Worm (Caenorhabditis elegans) whole organism, L1 larva: ENCODE measurements around the gene lipl-2.
A peak's percentile ranks its signal among the peaks of the same experiment; 100 is the strongest.

Experiments
- C04F5.9 ChIP-seq: sonication (generic microtip); optimal IDR thresholded peaks from 2 replicates; lab custom pipeline; 2016; ENCODE audit warnings: missing genetic modification characterization, missing compliant biosample characterization
- C34B4.2 ChIP-seq: sonication (generic microtip); optimal IDR thresholded peaks from 2 replicates; lab custom pipeline; 2017; ENCODE audit warnings: mild to moderate bottlenecking, missing genetic modification characterization, missing compliant biosample characterization
- aha-1 ChIP-seq: fragments of 150-350 bp; optimal IDR thresholded peaks from 2 replicates; lab custom pipeline; 2014; ENCODE audit warnings: missing biosample characterization, missing genetic modification characterization
- alr-1 ChIP-seq: fragments of 200-800 bp; sonication (Bioruptor generic); optimal IDR thresholded peaks from 2 replicates; lab custom pipeline; 2018; ENCODE audit warnings: borderline replicate concordance, mild to moderate bottlenecking, missing genetic modification characterization, missing compliant biosample characterization
- ceh-63 ChIP-seq: fragments of 200-800 bp; sonication (Bioruptor generic); optimal IDR thresholded peaks from 2 replicates; lab custom pipeline; 2018; ENCODE audit warnings: mild to moderate bottlenecking, missing genetic modification characterization, missing compliant biosample characterization
- ceh-82 ChIP-seq, 3 experiments: fragments of 150-350 bp in 1 of 3; sonication (generic microtip) in 2 of 3; optimal IDR thresholded peaks; 2 replicates each; lab custom pipeline; 2014 to 2017; ENCODE audit warnings: missing biosample characterization in 3 of 3, missing genetic modification characterization in 3 of 3
- dsc-1 ChIP-seq: sonication (generic microtip); optimal IDR thresholded peaks from 2 replicates; lab custom pipeline; 2016; ENCODE audit warnings: mild to moderate bottlenecking, missing genetic modification characterization, missing compliant biosample characterization
- efl-1 ChIP-seq, 4 experiments: fragments of 150-350 bp; optimal IDR thresholded peaks in 3 of 4; peaks in 1 of 4; 1 replicate in 1 of 4; 2 replicates in 3 of 4; lab custom pipeline; 2014; ENCODE audit warnings: missing biosample characterization in 2 of 4, missing genetic modification characterization in 2 of 4, missing genetic modification reagents in 2 of 4
- egl-13 ChIP-seq: sonication (generic microtip); optimal IDR thresholded peaks from 2 replicates; lab custom pipeline; 2016; ENCODE audit warnings: missing genotype, missing genetic modification reagents, missing genetic modification characterization, missing compliant biosample characterization
- elt-2 ChIP-seq: sonication (generic microtip); optimal IDR thresholded peaks from 2 replicates; lab custom pipeline; 2016; ENCODE audit warnings: missing genetic modification characterization, mild to moderate bottlenecking, inconsistent platforms, missing compliant biosample characterization, missing genetic modification reagents
- elt-3 ChIP-seq, 6 experiments: fragments of 150-350 bp in 1 of 6; sonication (generic microtip); optimal IDR thresholded peaks; 2 replicates each; lab custom pipeline; 2017 to 2018; ENCODE audit warnings: missing biosample characterization in 6 of 6, missing genetic modification characterization in 6 of 6, inconsistent platforms in 1 of 6
- fkh-4 ChIP-seq: sonication (generic microtip); optimal IDR thresholded peaks from 2 replicates; lab custom pipeline; 2016; ENCODE audit warnings: missing compliant biosample characterization, missing genetic modification characterization, borderline replicate concordance
- fos-1 ChIP-seq: fragments of 150-350 bp; optimal IDR thresholded peaks from 2 replicates; lab custom pipeline; 2014; ENCODE audit warnings: missing biosample characterization, missing genetic modification characterization
- grh-1 ChIP-seq: fragments of 200-800 bp; sonication (Bioruptor generic); IDR thresholded peaks from 2 replicates; pipeline ENCODE4 v1.3.6; 2022; ENCODE audit warnings: missing genetic modification reagents, missing genetic modification characterization, missing compliant biosample characterization
- jun-1 ChIP-seq: fragments of 150-350 bp; optimal IDR thresholded peaks from 2 replicates; lab custom pipeline; 2014; ENCODE audit warnings: missing biosample characterization, missing genetic modification reagents, missing genetic modification characterization
- lin-15B ChIP-seq: fragments of 150-350 bp; sonication (generic microtip); optimal IDR thresholded peaks from 3 replicates; lab custom pipeline; 2014; ENCODE audit warnings: missing biosample characterization, missing genetic modification characterization
- lin-35 ChIP-seq, 2 experiments: fragments of 150-350 bp; optimal IDR thresholded peaks; 2 replicates each; lab custom pipeline; 2014; ENCODE audit warnings: missing biosample characterization in 2 of 2, missing genetic modification characterization in 2 of 2, missing genetic modification reagents in 2 of 2
- lin-39 ChIP-seq: fragments of 150-350 bp; optimal IDR thresholded peaks from 2 replicates; lab custom pipeline; 2014; ENCODE audit warnings: missing biosample characterization, missing genetic modification reagents, missing genetic modification characterization
- lir-3 ChIP-seq: sonication (generic microtip); optimal IDR thresholded peaks from 2 replicates; lab custom pipeline; 2016; ENCODE audit warnings: mild to moderate bottlenecking, missing genetic modification characterization, moderate library complexity, missing compliant biosample characterization; ENCODE audit not compliant: poor library complexity
- lsy-2 ChIP-seq, 2 experiments: fragments of 150-350 bp; optimal IDR thresholded peaks; 2 replicates each; lab custom pipeline; 2014; ENCODE audit warnings: missing biosample characterization in 2 of 2, missing genetic modification characterization in 2 of 2
- mef-2 ChIP-seq: fragments of 150-350 bp; optimal IDR thresholded peaks from 2 replicates; lab custom pipeline; 2014; ENCODE audit warnings: missing biosample characterization, missing genetic modification characterization
- mep-1 ChIP-seq: fragments of 150-350 bp; optimal IDR thresholded peaks from 2 replicates; lab custom pipeline; 2014; ENCODE audit warnings: missing biosample characterization, missing genetic modification characterization
- nhr-12 ChIP-seq: sonication (generic microtip); optimal IDR thresholded peaks from 2 replicates; lab custom pipeline; 2017; ENCODE audit warnings: missing biosample characterization, missing genetic modification characterization
- nhr-237 ChIP-seq: fragments of 150-350 bp; optimal IDR thresholded peaks from 2 replicates; lab custom pipeline; 2014; ENCODE audit warnings: missing biosample characterization, missing genetic modification characterization
- nhr-28 ChIP-seq: fragments of 150-350 bp; optimal IDR thresholded peaks from 2 replicates; lab custom pipeline; 2014; ENCODE audit warnings: missing biosample characterization, missing genetic modification characterization
- nhr-71 ChIP-seq: sonication (generic microtip); optimal IDR thresholded peaks from 2 replicates; lab custom pipeline; 2016; ENCODE audit warnings: mild to moderate bottlenecking, missing genetic modification characterization, moderate library complexity, missing compliant biosample characterization
- nhr-76 ChIP-seq: sonication (generic microtip); optimal IDR thresholded peaks from 2 replicates; lab custom pipeline; 2017; ENCODE audit warnings: missing biosample characterization, missing genetic modification characterization
- nhr-77 ChIP-seq: fragments of 150-350 bp; optimal IDR thresholded peaks from 2 replicates; lab custom pipeline; 2014; ENCODE audit warnings: missing biosample characterization, missing genetic modification characterization
- nhr-90 ChIP-seq: sonication (generic microtip); optimal IDR thresholded peaks from 2 replicates; lab custom pipeline; 2016; ENCODE audit warnings: mild to moderate bottlenecking, missing genetic modification characterization, missing compliant biosample characterization; ENCODE audit not compliant: poor library complexity
- pag-3 ChIP-seq: sonication (generic microtip); optimal IDR thresholded peaks from 2 replicates; lab custom pipeline; 2017; ENCODE audit warnings: missing genetic modification characterization, mild to moderate bottlenecking, missing compliant biosample characterization, antibody characterized with exemption, borderline replicate concordance; ENCODE audit not compliant: insufficient read depth
- pqm-1 ChIP-seq: sonication (generic microtip); optimal IDR thresholded peaks from 3 replicates; lab custom pipeline; 2017; ENCODE audit warnings: missing biosample characterization, missing genetic modification characterization
- snpc-4 ChIP-seq: fragments of 150-350 bp; optimal IDR thresholded peaks from 2 replicates; lab custom pipeline; 2014; ENCODE audit warnings: missing biosample characterization, missing genetic modification characterization
- snu-23 ChIP-seq: sonication (generic microtip); optimal IDR thresholded peaks from 2 replicates; lab custom pipeline; 2016; ENCODE audit warnings: missing genetic modification characterization, missing compliant biosample characterization
- sptf-1 ChIP-seq: fragments of 150-350 bp; optimal IDR thresholded peaks from 2 replicates; lab custom pipeline; 2014; ENCODE audit warnings: missing biosample characterization, missing genetic modification characterization
- sup-37 ChIP-seq: fragments of 200-800 bp; sonication (Bioruptor generic); optimal IDR thresholded peaks from 2 replicates; lab custom pipeline; 2018; ENCODE audit warnings: mild to moderate bottlenecking, missing genetic modification characterization, missing compliant biosample characterization
- swsn-7 ChIP-seq: sonication (generic microtip); optimal IDR thresholded peaks from 2 replicates; lab custom pipeline; 2016; ENCODE audit warnings: missing genetic modification characterization, missing compliant biosample characterization
- tbx-2 ChIP-seq: sonication (generic microtip); optimal IDR thresholded peaks from 2 replicates; lab custom pipeline; 2016; ENCODE audit warnings: missing genetic modification characterization, missing compliant biosample characterization
- tlp-1 ChIP-seq: fragments of 150-350 bp; optimal IDR thresholded peaks from 2 replicates; lab custom pipeline; 2014; ENCODE audit warnings: missing biosample characterization, missing genetic modification characterization
- unc-130 ChIP-seq: fragments of 150-350 bp; optimal IDR thresholded peaks from 2 replicates; lab custom pipeline; 2017; ENCODE audit warnings: missing biosample characterization, missing genetic modification characterization, inconsistent platforms
- xbp-1 ChIP-seq: sonication (generic microtip); optimal IDR thresholded peaks from 2 replicates; lab custom pipeline; 2016; ENCODE audit warnings: missing genetic modification characterization, missing compliant biosample characterization

Gene lipl-2

DNA sequence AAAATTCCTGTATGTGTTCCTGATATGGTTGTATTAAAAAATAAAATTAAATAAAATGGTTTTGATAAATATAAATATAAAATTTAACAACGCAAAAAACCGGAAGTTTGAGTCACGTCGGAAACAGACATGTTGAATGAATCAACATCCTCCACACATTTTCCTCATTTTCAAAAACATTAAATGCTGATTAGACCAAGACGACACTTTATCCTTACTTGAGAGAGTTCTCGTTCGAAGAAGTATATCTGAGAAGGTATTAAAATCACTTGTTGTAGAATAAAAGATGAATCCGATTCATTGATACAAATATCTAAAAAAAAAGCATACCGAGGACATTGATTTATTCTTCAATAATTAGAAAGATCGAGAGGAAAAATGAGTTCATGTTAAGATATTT is 6.8 kb downstream of the lipl-2 start:
- TF ChIP-seq nhr-237 (no peak), jun-1 (tag; lab: Kevin White, UChicago) (no peak), efl-1 (optimal IDR thresholded peaks at IDR 0.05; lab: Kevin White, UChicago) (no peak), efl-1 (GFP tag; optimal IDR thresholded peaks at IDR 0.05 in 1 of 2; lab: Kevin White, UChicago) (peak in 1 of 2 experiments; percentile 51), dsc-1 (tag; lab: Kevin White, UChicago) (peak; percentile 87), fkh-4 (peak; percentile 34)

DNA sequence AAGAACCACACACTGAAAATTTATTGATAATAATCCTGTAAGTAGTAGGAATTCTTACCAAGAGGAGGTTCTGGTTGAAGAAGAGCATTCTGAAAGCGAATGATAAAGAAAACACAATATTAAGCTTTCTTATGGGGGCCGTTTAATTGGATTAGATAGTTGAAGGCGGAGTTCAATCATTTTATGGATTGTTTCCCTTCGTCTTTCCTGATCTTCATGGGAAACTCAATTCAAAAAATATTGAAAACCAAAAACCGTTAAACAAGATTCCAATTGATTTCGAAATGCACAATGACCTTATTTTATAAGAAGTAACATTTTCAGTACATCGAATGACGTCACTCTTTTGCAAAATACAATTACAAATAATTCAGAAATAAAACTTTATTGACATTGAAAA is 7.7 kb downstream of the lipl-2 start, which contains the start of gene F46B6.13:
F46B6.13 (minus strand) TSS at position 101 of the 400 bp plus-strand sequence.
- TF ChIP-seq elt-3 (tag; optimal IDR thresholded peaks at IDR 0.05; lab: Kevin White, UChicago), result no peak
- TF ChIP-seq nhr-76 (tag; lab: Kevin White, UChicago), result no peak
- no peak for TF ChIP-seq mep-1 (tag; lab: Kevin White, UChicago)
- no peak for TF ChIP-seq lin-15B (tag; lab: Kevin White, UChicago)
- TF ChIP-seq C04F5.9, result no peak
- TF ChIP-seq nhr-12 (tag; lab: Kevin White, UChicago), result no peak
- TF ChIP-seq tlp-1, result no peak
- no peak for TF ChIP-seq dsc-1 (tag; lab: Kevin White, UChicago)
- TF ChIP-seq lsy-2 (tag; optimal IDR thresholded peaks at IDR 0.05; lab: Kevin White, UChicago), result no peak
- no peak for TF ChIP-seq sptf-1 (tag; lab: Kevin White, UChicago)
- no peak for TF ChIP-seq pag-3 (tag; lab: Kevin White, UChicago)
- no peak for TF ChIP-seq nhr-71
- TF ChIP-seq lin-35 (GFP tag; optimal IDR thresholded peaks at IDR 0.05; lab: Kevin White, UChicago), result no peak
- TF ChIP-seq swsn-7 (tag; lab: Kevin White, UChicago), result no peak

DNA sequence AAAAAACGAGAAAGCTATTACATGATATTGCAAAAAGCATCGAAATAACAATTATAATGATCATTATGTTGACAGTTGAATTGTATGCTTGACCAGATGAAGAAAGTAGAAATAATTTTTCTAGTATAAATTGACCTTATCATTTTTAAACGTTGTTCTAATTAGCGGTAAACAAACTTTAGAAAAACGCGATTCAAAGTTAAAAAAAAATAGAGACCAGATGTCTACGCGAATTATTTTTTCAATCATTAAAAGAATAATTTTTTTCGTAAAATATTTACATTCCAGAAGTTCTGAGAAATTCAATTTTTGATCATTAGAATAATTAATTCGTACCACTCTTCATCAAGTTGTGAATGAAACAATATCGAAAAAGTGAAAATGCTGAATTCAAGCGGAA is 10.6 kb downstream of the lipl-2 start, which contains the start of gene F46B6.10:
F46B6.10 (minus strand) TSS at position 101 of the 400 bp plus-strand sequence.
- TF ChIP-seq lin-35 (GFP tag; optimal IDR thresholded peaks at IDR 0.05; lab: Kevin White, UChicago) (no peak), ceh-82 (tag; optimal IDR thresholded peaks at IDR 0.05; lab: Kevin White, UChicago) (no peak), lir-3 (tag; lab: Kevin White, UChicago) (no peak), mef-2 (no peak), lin-39 (tag; lab: Kevin White, UChicago) (no peak), sup-37 (GFP tag; lab: Kevin White, UChicago) (no peak), swsn-7 (tag; lab: Kevin White, UChicago) (no peak), nhr-12 (tag; lab: Kevin White, UChicago) (no peak), dsc-1 (tag; lab: Kevin White, UChicago) (no peak), snpc-4 (tag; lab: Kevin White, UChicago) (no peak), xbp-1 (tag; lab: Kevin White, UChicago) (no peak), aha-1 (tag; lab: Kevin White, UChicago) (no peak), sptf-1 (tag; lab: Kevin White, UChicago) (no peak), nhr-28 (tag; lab: Kevin White, UChicago) (no peak)

DNA sequence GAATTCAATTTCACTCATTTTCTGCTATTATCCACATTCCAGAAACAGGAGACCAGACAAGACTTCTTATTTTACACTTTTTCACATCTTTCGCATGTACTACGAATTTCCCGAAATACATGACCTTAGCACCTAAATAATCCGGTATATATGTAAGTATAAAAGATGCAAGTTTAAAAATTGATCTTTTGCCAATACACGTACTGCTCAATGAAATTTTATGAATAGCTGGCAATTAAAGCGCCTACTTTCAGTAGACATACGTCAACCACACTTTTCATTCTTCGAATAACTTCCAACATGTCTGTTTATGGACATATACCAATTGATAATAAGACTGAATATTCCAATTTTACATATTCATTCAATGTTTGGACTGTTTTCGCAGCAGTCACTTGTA is 11.8 kb downstream of the lipl-2 start, which contains the start of gene sru-39:
sru-39 (plus strand) TSS at position 301 of the 400 bp plus-strand sequence.
- TF ChIP-seq C04F5.9 (no peak), ceh-63 (GFP tag; lab: Kevin White, UChicago) (no peak), pqm-1 (tag; lab: Kevin White, UChicago) (no peak), lin-35 (GFP tag; optimal IDR thresholded peaks at IDR 0.05; lab: Kevin White, UChicago) (no peak), efl-1 (optimal IDR thresholded peaks at IDR 0.05; lab: Kevin White, UChicago) (no peak), efl-1 (GFP tag; optimal IDR thresholded peaks at IDR 0.05 in 1 of 2; lab: Kevin White, UChicago) (peak in 1 of 2 experiments; percentile 72)

DNA sequence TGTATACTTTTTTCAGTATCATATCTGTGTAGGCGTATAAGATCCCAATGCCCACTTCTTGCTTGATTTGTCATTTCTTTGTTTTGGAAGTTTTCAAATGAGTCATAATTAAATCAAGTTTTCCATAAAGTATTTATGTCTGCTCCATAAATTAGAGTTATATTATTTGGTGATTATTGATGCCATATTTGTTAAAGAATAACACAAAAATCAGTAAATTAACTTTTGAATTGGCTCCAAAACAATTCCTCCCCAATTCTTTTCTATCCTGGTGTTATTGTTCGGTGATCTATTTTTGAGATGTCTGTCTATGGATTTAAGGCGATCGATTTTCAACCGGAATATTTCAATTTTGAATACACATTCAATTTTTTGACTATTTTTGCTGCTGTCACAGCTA is 13.8 kb downstream of the lipl-2 start, which contains the start of gene sru-37:
sru-37 (plus strand) TSS at position 301 of the 400 bp plus-strand sequence.
- TF ChIP-seq nhr-77 (tag; lab: Kevin White, UChicago) (no peak), nhr-90 (tag; lab: Kevin White, UChicago) (no peak), sptf-1 (tag; lab: Kevin White, UChicago) (no peak), lin-35 (GFP tag; optimal IDR thresholded peaks at IDR 0.05; lab: Kevin White, UChicago) (no peak), aha-1 (tag; lab: Kevin White, UChicago) (no peak), lsy-2 (tag; optimal IDR thresholded peaks at IDR 0.05; lab: Kevin White, UChicago) (no peak), swsn-7 (tag; lab: Kevin White, UChicago) (no peak), grh-1 (GFP tag; lab: Robert Waterston, UW) (no peak), sup-37 (GFP tag; lab: Kevin White, UChicago) (no peak), elt-2 (tag; lab: Kevin White, UChicago) (no peak), tbx-2 (no peak), egl-13 (no peak), C34B4.2 (tag; lab: Kevin White, UChicago) (no peak), xbp-1 (tag; lab: Kevin White, UChicago) (no peak), unc-130 (tag; lab: Kevin White, UChicago) (no peak), fos-1 (tag; lab: Kevin White, UChicago) (no peak), snu-23 (GFP tag; lab: Kevin White, UChicago) (no peak), alr-1 (tag; lab: Kevin White, UChicago) (no peak), mep-1 (tag; lab: Kevin White, UChicago) (no peak), lin-15B (tag; lab: Kevin White, UChicago) (no peak)
- TF ChIP-seq, all 84 proteins: peak for 0
